Fruit fly (Drosophila melanogaster): ENCODE data around the gene Imp.

The Imp gene

DNA sequence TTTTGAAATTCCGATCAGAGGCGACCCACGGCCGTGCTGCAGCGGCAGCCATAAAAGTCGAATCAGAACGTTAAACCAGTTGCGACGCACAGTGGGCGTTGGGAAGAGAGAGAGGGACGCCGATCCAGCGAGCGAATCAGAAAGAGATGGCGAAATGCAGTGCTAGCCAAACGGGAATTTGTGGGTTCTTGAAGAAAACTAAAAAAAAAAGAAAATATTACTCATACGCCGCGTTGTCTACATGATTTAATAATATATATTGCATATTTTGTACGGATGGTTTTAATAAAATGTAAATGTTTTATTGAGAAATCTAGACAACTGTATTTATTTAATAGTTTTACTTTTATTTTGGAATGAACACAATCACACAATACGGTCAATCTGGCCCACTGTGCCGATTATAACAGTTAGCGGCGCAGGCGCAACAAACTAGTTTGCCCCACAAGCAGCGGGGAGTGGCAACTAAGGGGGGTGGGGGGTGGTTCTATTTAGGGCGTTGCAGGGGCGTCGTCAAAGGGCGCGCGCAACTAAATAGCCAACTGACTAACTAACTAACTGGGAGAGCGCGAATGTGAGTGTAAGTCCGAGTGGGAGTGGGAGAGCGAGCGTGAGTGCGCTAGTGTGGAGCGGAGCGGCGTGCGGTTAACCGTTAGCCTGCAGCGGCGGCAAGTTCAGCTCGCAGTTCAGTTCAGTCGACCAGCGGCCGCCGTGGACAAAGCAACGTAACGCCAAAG lies 52.1 kb downstream of the Imp start, which contains the start of gene CG15211 (continued):
- TF ChIP-seq C15 (GFP tag; IDR thresholded peaks at IDR 0.05) (no peak), CG12942 (GFP tag; optimal IDR thresholded peaks at IDR 0.05) (peak; percentile 52), ara (GFP tag; IDR thresholded peaks at IDR 0.05) (peak; percentile 77), Six4 (GFP tag; optimal IDR thresholded peaks at IDR 0.05) (peak; percentile 55), CG6175 (GFP tag; IDR thresholded peaks at IDR 0.05) (peak; percentile 99), Pdp1 (GFP tag; optimal IDR thresholded peaks at IDR 0.05) (peak; percentile 44 to 50), Dek (tag; optimal IDR thresholded peaks at IDR 0.05) (peak; percentile 27), CG4404 (GFP tag; IDR thresholded peaks at IDR 0.05) (no peak), Lhr (GFP tag; optimal IDR thresholded peaks at IDR 0.05) (peak; percentile 49), nmo (GFP tag; optimal IDR thresholded peaks at IDR 0.05) (peak; percentile 86), CG10565 (GFP tag; optimal IDR thresholded peaks at IDR 0.05) (no peak), CG6765 (GFP tag; optimal IDR thresholded peaks at IDR 0.05) (no peak), tap (tag; optimal IDR thresholded peaks at IDR 0.05) (peak; percentile 31), row (GFP tag; IDR thresholded peaks at IDR 0.05) (peak; percentile 78), CrebB (tag; optimal IDR thresholded peaks at IDR 0.05) (no peak), CG31224 (GFP tag; IDR thresholded peaks at IDR 0.05) (peak; percentile 64), CG12391 (tag; optimal IDR thresholded peaks at IDR 0.05) (peak; percentile 80), CG34376 (GFP tag; optimal IDR thresholded peaks at IDR 0.05) (no peak), CG13624 (GFP tag; optimal IDR thresholded peaks at IDR 0.05) (no peak), CG18011 (GFP tag; optimal IDR thresholded peaks at IDR 0.05) (no peak), cg (GFP tag; optimal IDR thresholded peaks at IDR 0.05) (peak; percentile 0), CG7357 (GFP tag; IDR thresholded peaks at IDR 0.05) (peak; percentile 19; the same call in 1 of the 3 replicates), Atf6 (GFP tag; IDR thresholded peaks at IDR 0.05) (peak; percentile 47; the same call in 1 of the 2 replicates), dpn (GFP tag; optimal IDR thresholded peaks at IDR 0.05) (peak in 1 of 2 experiments; percentile 59), CG6254 (GFP tag; optimal IDR thresholded peaks at IDR 0.05) (peak; percentile 60), CG10209 (GFP tag; optimal IDR thresholded peaks at IDR 0.05) (peak; percentile 77), CG2116 (GFP tag; optimal IDR thresholded peaks at IDR 0.05) (peak; percentile 38), HHEX (GFP tag; optimal IDR thresholded peaks at IDR 0.05) (peak; percentile 51), CG11093 (GFP tag; IDR thresholded peaks at IDR 0.05) (peak; percentile 58; the same call in 1 of the 3 replicates), ham (GFP tag; IDR thresholded peaks at IDR 0.05) (no peak), Fer3 (tag; optimal IDR thresholded peaks at IDR 0.05) (peak; percentile 54), otp (GFP tag; IDR thresholded peaks at IDR 0.05) (0 out of 3 replicates have a peak, but pooled peaks have one; percentile 30), CG8359 (GFP tag; optimal IDR thresholded peaks at IDR 0.05; ENCODE audit: borderline replicate concordance) (peak; percentile 47), gfzf (GFP tag; optimal IDR thresholded peaks at IDR 0.05) (no peak), CG7372 (GFP tag; IDR thresholded peaks at IDR 0.05) (peak; percentile 87), Antp (GFP tag; optimal IDR thresholded peaks at IDR 0.05) (peak; percentile 14), CG7786 (GFP tag; optimal IDR thresholded peaks at IDR 0.05) (peak; percentile 34), dmrt99B (tag; optimal IDR thresholded peaks at IDR 0.05) (peak; percentile 82), mam (GFP tag; optimal IDR thresholded peaks at IDR 0.05) (no peak), ro (GFP tag; IDR thresholded peaks at IDR 0.05) (0 out of 2 replicates have a peak, but pooled peaks have one; percentile 37), lab (GFP tag; optimal IDR thresholded peaks at IDR 0.05) (peak; percentile 76), hb (GFP tag; IDR thresholded peaks at IDR 0.05; ENCODE audit: partially characterized antibody) (no peak), br (optimal IDR thresholded peaks at IDR 0.05) (no peak), org-1 (GFP tag; optimal IDR thresholded peaks at IDR 0.05) (peak; percentile 56), unpg (GFP tag; optimal IDR thresholded peaks at IDR 0.05) (peak; percentile 82), onecut (GFP tag; IDR thresholded peaks at IDR 0.05) (peak; percentile 46; the same call in 1 of the 2 replicates), CG7987 (GFP tag; optimal IDR thresholded peaks at IDR 0.05) (peak; percentile 0), CG9437 (GFP tag; optimal IDR thresholded peaks at IDR 0.05) (peak; percentile 70), CG11504 (tag; optimal IDR thresholded peaks at IDR 0.05) (peak; percentile 79)
